Fruit fly (Drosophila melanogaster): ENCODE measurements around the gene Usp32.
A peak's percentile ranks its signal among the peaks of the same experiment; 100 is the strongest.

Gene Usp32

dm6 chr3L:19896892-19897684 is 26.1 kb downstream of the Usp32 start (continued):
- TF ChIP-seq Sin3A (optimal IDR thresholded peaks at IDR 0.05) (peak; percentile 27), gro (GFP tag; optimal IDR thresholded peaks at IDR 0.05) (no peak), MESR4 (GFP tag; optimal IDR thresholded peaks at IDR 0.05) (peak; percentile 11), lbe (GFP tag; optimal IDR thresholded peaks at IDR 0.05) (peak; percentile 19), CG16813 (GFP tag; IDR thresholded peaks at IDR 0.05; ENCODE audit: partially characterized antibody) (no peak), Lpt (GFP tag; optimal IDR thresholded peaks at IDR 0.05) (no peak), CG17186 (GFP tag; optimal IDR thresholded peaks at IDR 0.05) (no peak), Abd-B (GFP tag; optimal IDR thresholded peaks at IDR 0.05) (no peak), CG2120 (GFP tag; optimal IDR thresholded peaks at IDR 0.05) (peak; percentile 36), CG17361 (GFP tag; IDR thresholded peaks at IDR 0.05) (0 out of 3 replicates have a peak, but pooled peaks have one; percentile 23), Dref (GFP tag; IDR thresholded peaks at IDR 0.05) (peak; percentile 59), CG12744 (GFP tag; optimal IDR thresholded peaks at IDR 0.05) (peak; percentile 27), CG13624 (GFP tag; optimal IDR thresholded peaks at IDR 0.05) (peak; percentile 49), Side (GFP tag; optimal IDR thresholded peaks at IDR 0.05) (peak; percentile 30), chif (GFP tag; optimal IDR thresholded peaks at IDR 0.05) (peak in 1 of 2 experiments; percentile 6), stwl (tag; optimal IDR thresholded peaks at IDR 0.05) (peak; percentile 66), CG12659 (GFP tag; optimal IDR thresholded peaks at IDR 0.05) (peak; percentile 70), HLH54F (GFP tag; optimal IDR thresholded peaks at IDR 0.05) (peak; percentile 3), Fer1 (GFP tag; optimal IDR thresholded peaks at IDR 0.05) (peak; percentile 30), croc (GFP tag; conservative IDR thresholded peaks at IDR 0.05) (no peak), jing (GFP tag; optimal IDR thresholded peaks at IDR 0.05) (no peak), mirr (GFP tag; optimal IDR thresholded peaks at IDR 0.05) (peak; percentile 1), Stat92E (GFP tag; optimal IDR thresholded peaks at IDR 0.05) (no peak), HLHmδ (GFP tag; optimal IDR thresholded peaks at IDR 0.05) (peak; percentile 51), CG3995 (GFP tag; optimal IDR thresholded peaks at IDR 0.05) (peak; percentile 75), dati (GFP tag; IDR thresholded peaks at IDR 0.05) (no peak), en (GFP tag; optimal IDR thresholded peaks at IDR 0.05) (no peak), D19B (GFP tag; optimal IDR thresholded peaks at IDR 0.05) (no peak)

DNA sequence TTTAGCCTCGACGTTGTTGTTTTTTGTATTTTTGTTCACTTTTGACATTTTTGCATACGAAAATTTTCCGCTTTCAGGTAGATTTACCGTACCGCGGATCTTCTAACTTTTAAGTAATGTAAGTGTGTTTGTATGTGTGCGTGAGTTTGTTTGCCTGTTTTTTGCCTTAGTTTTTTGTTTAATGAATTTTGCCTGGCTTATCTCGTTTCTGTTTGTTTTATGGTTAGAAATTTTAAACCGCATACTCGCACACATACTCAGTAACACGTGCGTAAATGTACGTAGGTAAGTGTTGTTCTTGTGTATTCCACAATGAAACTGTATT is 26.7 kb downstream of the Usp32 start:
- TF ChIP-seq CG11695 (GFP tag; IDR thresholded peaks at IDR 0.05) (0 out of 3 replicates have a peak, but pooled peaks have one; percentile 6), mirr (GFP tag; optimal IDR thresholded peaks at IDR 0.05) (peak; percentile 12), seq (GFP tag; IDR thresholded peaks at IDR 0.05) (no peak), nom (GFP tag; optimal IDR thresholded peaks at IDR 0.05) (no peak), CG12104 (GFP tag; optimal IDR thresholded peaks at IDR 0.05) (no peak), Nf-YA (GFP tag; IDR thresholded peaks at IDR 0.05) (no peak), pan (optimal IDR thresholded peaks at IDR 0.05) (no peak), pan (GFP tag; optimal IDR thresholded peaks at IDR 0.05 in 1 of 2, IDR thresholded peaks at IDR 0.05 in 1 of 2) (no peak), exex (tag; optimal IDR thresholded peaks at IDR 0.05) (peak; percentile 18), tx (GFP tag; optimal IDR thresholded peaks at IDR 0.05) (no peak), CG14050 (GFP tag; IDR thresholded peaks at IDR 0.05) (no peak), Stat92E (GFP tag; optimal IDR thresholded peaks at IDR 0.05) (no peak), pfk (GFP tag; optimal IDR thresholded peaks at IDR 0.05) (no peak), Jarid2 (GFP tag; optimal IDR thresholded peaks at IDR 0.05) (no peak), Bgb (GFP tag; IDR thresholded peaks at IDR 0.05; ENCODE audit: partially characterized antibody) (0 out of 2 replicates have a peak, but pooled peaks have one; percentile 29), cad (GFP tag; optimal IDR thresholded peaks at IDR 0.05) (no peak), bigmax (GFP tag; optimal IDR thresholded peaks at IDR 0.05) (peak; percentile 49), ftz-f1 (GFP tag; optimal IDR thresholded peaks at IDR 0.05) (peak; percentile 20), lola (GFP tag; optimal IDR thresholded peaks at IDR 0.05) (no peak), en (GFP tag; optimal IDR thresholded peaks at IDR 0.05) (no peak), CG7357 (GFP tag; IDR thresholded peaks at IDR 0.05) (no peak), zfh1 (GFP tag; IDR thresholded peaks at IDR 0.05) (no peak), CG2875 (GFP tag; optimal IDR thresholded peaks at IDR 0.05) (no peak), CG31441 (GFP tag; IDR thresholded peaks at IDR 0.05) (no peak), odd (GFP tag; optimal IDR thresholded peaks at IDR 0.05) (no peak)

All from whole organism, embryonic.